Worm (Caenorhabditis elegans): Measurements from ENCODE around the gene B0310.6.

B0310.6 gene

ce11 chrX:542807-543206 lies 12.0 kb upstream of the B0310.6 start, which contains the start of gene F28C10.1:
F28C10.1 (plus strand) TSS chrX:543107.
- TF ChIP-seq nfya-1 (tag; optimal IDR thresholded peaks at IDR 0.05), result no peak
- TF ChIP-seq dmd-4 (tag; optimal IDR thresholded peaks at IDR 0.05; ENCODE audit: borderline replicate concordance), result no peak
- no peak for TF ChIP-seq fkh-6 (tag; optimal IDR thresholded peaks at IDR 0.05)
- no peak for TF ChIP-seq pros-1 (tag; optimal IDR thresholded peaks at IDR 0.05)
- TF ChIP-seq syd-9 (tag; optimal IDR thresholded peaks at IDR 0.05), result no peak
- TF ChIP-seq C38D4.7 (GFP tag; optimal IDR thresholded peaks at IDR 0.05), result no peak
- TF ChIP-seq pha-2 (tag; optimal IDR thresholded peaks at IDR 0.05), result no peak
- TF ChIP-seq sox-4 (tag; optimal IDR thresholded peaks at IDR 0.05), result no peak
- no peak for TF ChIP-seq ceh-24 (tag; optimal IDR thresholded peaks at IDR 0.05)

ce11 chrX:538083-538482 lies 7.3 kb upstream of the B0310.6 start:
- no peak for TF ChIP-seq ceh-24 (tag; optimal IDR thresholded peaks at IDR 0.05)
- no peak for TF ChIP-seq mec-3 (tag; optimal IDR thresholded peaks at IDR 0.05; ENCODE audit: borderline replicate concordance)
- no peak for TF ChIP-seq K09A11.1 (tag; optimal IDR thresholded peaks at IDR 0.05; ENCODE audit: insufficient read depth)
- TF ChIP-seq Y22D7AL.16 (tag; optimal IDR thresholded peaks at IDR 0.05), result no peak
- no peak for TF ChIP-seq hlh-8 (tag; optimal IDR thresholded peaks at IDR 0.05)
- no peak for TF ChIP-seq pqm-1 (tag; optimal IDR thresholded peaks at IDR 0.05)
- TF ChIP-seq odd-2 (tag; optimal IDR thresholded peaks at IDR 0.05), result no peak
- TF ChIP-seq madf-2 (tag; optimal IDR thresholded peaks at IDR 0.05), result no peak

DNA sequence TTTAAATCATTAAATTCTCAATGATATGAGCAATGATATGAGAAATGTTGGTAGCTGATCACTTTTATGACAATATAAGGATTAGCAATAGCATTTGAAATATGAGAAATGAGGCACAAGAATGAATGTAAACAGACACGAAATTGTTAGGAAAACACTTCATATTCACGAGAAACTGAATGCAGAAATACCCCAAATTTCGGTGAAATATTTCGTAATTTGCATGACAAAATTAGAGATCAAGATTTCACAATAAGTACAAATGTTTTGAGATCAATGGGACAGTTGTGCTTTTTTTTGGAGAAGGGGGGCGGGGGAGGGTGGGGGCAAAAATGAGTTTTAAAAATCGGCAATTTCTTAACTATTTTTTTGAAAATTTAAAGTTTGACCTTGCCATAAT lies 5.6 kb upstream of the B0310.6 start:
- no peak for TF ChIP-seq pat-9 (tag; optimal IDR thresholded peaks at IDR 0.05)
- TF ChIP-seq unc-86 (tag; optimal IDR thresholded peaks at IDR 0.05), result no peak
- TF ChIP-seq eyg-1 (tag; optimal IDR thresholded peaks at IDR 0.05), result no peak
- no peak for TF ChIP-seq fax-1 (tag; optimal IDR thresholded peaks at IDR 0.05)
- TF ChIP-seq fkh-10 (GFP tag; optimal IDR thresholded peaks at IDR 0.05), result no peak
- no peak for TF ChIP-seq sox-4 (tag; optimal IDR thresholded peaks at IDR 0.05)

ce11 chrX:535728-536127 lies 4.9 kb upstream of the B0310.6 start, which contains the start of gene F28C10.3:
F28C10.3 (minus strand) TSS chrX:535828.
- peak; percentile 58 for TF ChIP-seq ceh-18 (tag; optimal IDR thresholded peaks at IDR 0.05)
- peak; percentile 81 for TF ChIP-seq nfya-1 (tag; optimal IDR thresholded peaks at IDR 0.05)
- peak; percentile 5 for TF ChIP-seq hlh-8 (tag; optimal IDR thresholded peaks at IDR 0.05)
- TF ChIP-seq unc-55 (GFP tag; optimal IDR thresholded peaks at IDR 0.05), result peak; percentile 91
- TF ChIP-seq sdc-2 (tag; optimal IDR thresholded peaks at IDR 0.05), result peak; percentile 73
- TF ChIP-seq ceh-31 (tag; optimal IDR thresholded peaks at IDR 0.05), result peak; percentile 83
- peak; percentile 71 for TF ChIP-seq tbx-2 (tag; optimal IDR thresholded peaks at IDR 0.05)
- peak; percentile 55 for TF ChIP-seq unc-42 (tag; optimal IDR thresholded peaks at IDR 0.05)
- TF ChIP-seq rnt-1 (tag; optimal IDR thresholded peaks at IDR 0.05), result peak; percentile 27
- no peak for TF ChIP-seq hlh-6 (tag; optimal IDR thresholded peaks at IDR 0.05)
- no peak for TF ChIP-seq odd-2 (tag; optimal IDR thresholded peaks at IDR 0.05)
- no peak for TF ChIP-seq ama-1 (optimal IDR thresholded peaks at IDR 0.05)
- peak; percentile 2 for TF ChIP-seq pros-1 (tag; optimal IDR thresholded peaks at IDR 0.05)
- TF ChIP-seq hlh-30 (tag; optimal IDR thresholded peaks at IDR 0.05; ENCODE audit: insufficient read depth), result peak; percentile 27
- peak; percentile 33 for TF ChIP-seq dve-1 (tag; optimal IDR thresholded peaks at IDR 0.05)
- peak; percentile 11 for TF ChIP-seq dmd-4 (tag; optimal IDR thresholded peaks at IDR 0.05; ENCODE audit: borderline replicate concordance)
- TF ChIP-seq hlh-15 (tag; optimal IDR thresholded peaks at IDR 0.05), result no peak
- TF ChIP-seq ceh-34 (tag; optimal IDR thresholded peaks at IDR 0.05), result peak; percentile 48
- TF ChIP-seq C08G9.2 (tag; optimal IDR thresholded peaks at IDR 0.05), result peak; percentile 41
- TF ChIP-seq ref-2 (tag; optimal IDR thresholded peaks at IDR 0.05), result peak; percentile 66
- no peak for TF ChIP-seq eyg-1 (tag; optimal IDR thresholded peaks at IDR 0.05)
- TF ChIP-seq ttx-3 (tag; optimal IDR thresholded peaks at IDR 0.05), result no peak

All from whole organism, late embryonic.